Fruit fly (Drosophila melanogaster) whole organism, wandering third instar larva: ENCODE results near the gene tll.

Source experiments
- Abd-B ChIP-seq: fragments of >200 bp; optimal IDR thresholded peaks from 2 replicates; lab custom pipeline; 2017; ENCODE audit warnings: missing biosample characterization, missing genetic modification characterization
- CG32264 ChIP-seq: fragments of 200-800 bp; sonication (Bioruptor generic); optimal IDR thresholded peaks from 2 replicates; lab custom pipeline; 2016; ENCODE audit warnings: missing biosample characterization, missing genetic modification characterization
- CG9705 ChIP-seq: fragments of 200-800 bp; sonication (Bioruptor generic); optimal IDR thresholded peaks from 2 replicates; lab custom pipeline; 2018; ENCODE audit warnings: missing biosample characterization, mild to moderate bottlenecking, missing genetic modification characterization
- CrebA ChIP-seq: fragments of 200-800 bp; sonication (Bioruptor generic); optimal IDR thresholded peaks from 2 replicates; lab custom pipeline; 2016; ENCODE audit warnings: missing biosample characterization, mild to moderate bottlenecking, missing genetic modification characterization, borderline replicate concordance
- Dfd ChIP-seq: fragments of >200 bp; optimal IDR thresholded peaks from 2 replicates; lab custom pipeline; 2017; ENCODE audit warnings: missing biosample characterization, missing genetic modification characterization
- Dif ChIP-seq: fragments of 200-275, 200-300 bp; sonication (Bioruptor generic); optimal IDR thresholded peaks from 2 replicates; lab custom pipeline; 2018; ENCODE audit warnings: missing biosample characterization, missing genetic modification characterization; ENCODE audit not compliant: partially characterized antibody
- GATAd ChIP-seq: sonication (Bioruptor generic); optimal IDR thresholded peaks from 2 replicates; lab custom pipeline; 2016; ENCODE audit warnings: missing biosample characterization, missing genetic modification characterization
- HLH106 ChIP-seq: fragments of 200-800 bp; optimal IDR thresholded peaks from 3 replicates; lab custom pipeline; 2019; ENCODE audit warnings: missing biosample characterization, mild to moderate bottlenecking, missing genetic modification characterization, moderate library complexity
- Hnf4 ChIP-seq: fragments of 200-800 bp; sonication (Bioruptor generic); optimal IDR thresholded peaks from 2 replicates; lab custom pipeline; 2016; ENCODE audit warnings: missing biosample characterization, mild to moderate bottlenecking, missing genetic modification characterization
- Hr78 ChIP-seq: fragments of >200 bp; optimal IDR thresholded peaks from 2 replicates; lab custom pipeline; 2017; ENCODE audit warnings: missing biosample characterization, missing genetic modification characterization
- Hr83 ChIP-seq: fragments of 200-300 bp; sonication (Bioruptor generic); optimal IDR thresholded peaks from 2 replicates; lab custom pipeline; 2016; ENCODE audit warnings: missing biosample characterization, mild to moderate bottlenecking, missing genetic modification characterization, moderate library complexity; ENCODE audit not compliant: poor library complexity, severe bottlenecking
- Jra ChIP-seq: sonication (Bioruptor generic); optimal IDR thresholded peaks from 2 replicates; lab custom pipeline; 2016; ENCODE audit warnings: missing biosample characterization, missing genetic modification characterization
- Mio ChIP-seq: sonication (Bioruptor generic); optimal IDR thresholded peaks from 2 replicates; lab custom pipeline; 2016; ENCODE audit warnings: missing biosample characterization, missing genetic modification characterization
- Myc ChIP-seq: fragments of >200 bp; optimal IDR thresholded peaks from 2 replicates; lab custom pipeline; 2017
- N ChIP-seq: fragments of >200 bp; optimal IDR thresholded peaks from 2 replicates; lab custom pipeline; 2018; ENCODE audit warnings: missing biosample characterization, missing external identifiers, missing genetic modification characterization
- OdsH ChIP-seq: fragments of 200-800 bp; sonication (Bioruptor generic); optimal IDR thresholded peaks from 2 replicates; lab custom pipeline; 2016; ENCODE audit warnings: missing biosample characterization, mild to moderate bottlenecking, missing genetic modification characterization
- Rel ChIP-seq, 2 experiments: fragments of 200-800 bp; sonication (Bioruptor generic) in 1 of 2; optimal IDR thresholded peaks; 2 replicates in 1 of 2; 3 replicates in 1 of 2; lab custom pipeline; 2016 to 2019; ENCODE audit warnings: mild to moderate bottlenecking in 2 of 2, missing biosample characterization in 2 of 2, missing genetic modification characterization in 2 of 2, moderate library complexity in 1 of 2
- Sp1 ChIP-seq: fragments of 200-800 bp; sonication (Bioruptor generic); optimal IDR thresholded peaks from 3 replicates; lab custom pipeline; 2019; ENCODE audit warnings: missing biosample characterization, mild to moderate bottlenecking, missing genetic modification characterization, moderate library complexity
- Vsx2 ChIP-seq: fragments of 200-300, 225-300 bp; sonication (Bioruptor generic); optimal IDR thresholded peaks from 2 replicates; lab custom pipeline; 2018; ENCODE audit warnings: missing biosample characterization, missing genetic modification characterization; ENCODE audit not compliant: partially characterized antibody
- br ChIP-seq: fragments of 200-800 bp; sonication (Bioruptor generic); optimal IDR thresholded peaks from 2 replicates; lab custom pipeline; 2016; ENCODE audit warnings: missing biosample characterization, missing genetic modification characterization
- brk ChIP-seq: fragments of 200-800 bp; sonication (Bioruptor generic); optimal IDR thresholded peaks from 2 replicates; lab custom pipeline; 2016; ENCODE audit warnings: missing biosample characterization, mild to moderate bottlenecking, missing genetic modification characterization
- dl ChIP-seq, 2 experiments: fragments of 175-275, 200-275 bp in 1 of 2; fragments of 200-275 bp in 1 of 2; sonication (Bioruptor generic); optimal IDR thresholded peaks; lab custom pipeline; 2018; ENCODE audit warnings: mild to moderate bottlenecking in 2 of 2, missing biosample characterization in 2 of 2, missing genetic modification characterization in 2 of 2, moderate library complexity in 2 of 2; ENCODE audit not compliant: partially characterized antibody in 2 of 2, insufficient read depth in 1 of 2
- dmrt93B ChIP-seq: fragments of 200-800 bp; sonication (Bioruptor generic); optimal IDR thresholded peaks from 2 replicates; lab custom pipeline; 2018; ENCODE audit warnings: missing biosample characterization, mild to moderate bottlenecking, missing genetic modification characterization
- dsf ChIP-seq: sonication (Bioruptor generic); optimal IDR thresholded peaks from 2 replicates; lab custom pipeline; 2016; ENCODE audit warnings: missing biosample characterization, missing genetic modification characterization, borderline replicate concordance
- ey ChIP-seq: fragments of 200-800 bp; sonication (Bioruptor generic); optimal IDR thresholded peaks from 2 replicates; lab custom pipeline; 2016; ENCODE audit warnings: missing biosample characterization, missing genetic modification characterization
- foxo ChIP-seq, 2 experiments: fragments of 200-800 bp; sonication (Bioruptor generic); optimal IDR thresholded peaks; 2 replicates in 1 of 2; 3 replicates in 1 of 2; lab custom pipeline; 2016 to 2017; ENCODE audit warnings: missing biosample characterization in 2 of 2, missing genetic modification characterization in 2 of 2
- fru ChIP-seq: fragments of 200-800 bp; sonication (Bioruptor generic); optimal IDR thresholded peaks from 3 replicates; lab custom pipeline; 2016; ENCODE audit warnings: missing biosample characterization, mild to moderate bottlenecking, missing genetic modification characterization
- h ChIP-seq: fragments of 200-800 bp; sonication (Bioruptor generic); optimal IDR thresholded peaks from 3 replicates; lab custom pipeline; 2016; ENCODE audit warnings: missing biosample characterization, mild to moderate bottlenecking, missing genetic modification characterization
- jim ChIP-seq: fragments of 175-275, 200-325 bp; sonication (Bioruptor generic); optimal IDR thresholded peaks from 2 replicates; lab custom pipeline; 2016; ENCODE audit warnings: missing biosample characterization, mild to moderate bottlenecking, missing genetic modification characterization
- lola ChIP-seq: fragments of >200 bp; optimal IDR thresholded peaks from 2 replicates; lab custom pipeline; 2017; ENCODE audit warnings: missing biosample characterization, missing genetic modification characterization
- pan ChIP-seq: fragments of >200 bp; optimal IDR thresholded peaks from 2 replicates; lab custom pipeline; 2017
- psq ChIP-seq: fragments of 200-800 bp; sonication (Bioruptor generic); optimal IDR thresholded peaks from 3 replicates; lab custom pipeline; 2017; ENCODE audit warnings: missing biosample characterization, mild to moderate bottlenecking, missing genetic modification characterization, moderate library complexity
- rgr ChIP-seq: fragments of 200-800 bp; sonication (Bioruptor generic); optimal IDR thresholded peaks from 3 replicates; lab custom pipeline; 2016; ENCODE audit warnings: missing biosample characterization, mild to moderate bottlenecking, missing genetic modification characterization
- sage ChIP-seq: fragments of 200-800 bp; sonication (Bioruptor generic); optimal IDR thresholded peaks from 2 replicates; lab custom pipeline; 2016; ENCODE audit warnings: missing biosample characterization, mild to moderate bottlenecking, missing genetic modification characterization
- sv ChIP-seq: fragments of 200-800 bp; sonication (Bioruptor generic); optimal IDR thresholded peaks from 3 replicates; lab custom pipeline; 2016; ENCODE audit warnings: missing biosample characterization, missing genetic modification characterization
- tai ChIP-seq: sonication (Bioruptor generic); optimal IDR thresholded peaks from 2 replicates; lab custom pipeline; 2016; ENCODE audit warnings: missing biosample characterization, missing genetic modification characterization
- usp ChIP-seq: fragments of >200 bp; optimal IDR thresholded peaks from 2 replicates; lab custom pipeline; 2017; ENCODE audit warnings: missing biosample characterization, missing genetic modification characterization
- woc ChIP-seq: sonication (Bioruptor generic); optimal IDR thresholded peaks from 2 replicates; lab custom pipeline; 2016; ENCODE audit warnings: missing biosample characterization, mild to moderate bottlenecking, missing genetic modification characterization

tll gene

DNA sequence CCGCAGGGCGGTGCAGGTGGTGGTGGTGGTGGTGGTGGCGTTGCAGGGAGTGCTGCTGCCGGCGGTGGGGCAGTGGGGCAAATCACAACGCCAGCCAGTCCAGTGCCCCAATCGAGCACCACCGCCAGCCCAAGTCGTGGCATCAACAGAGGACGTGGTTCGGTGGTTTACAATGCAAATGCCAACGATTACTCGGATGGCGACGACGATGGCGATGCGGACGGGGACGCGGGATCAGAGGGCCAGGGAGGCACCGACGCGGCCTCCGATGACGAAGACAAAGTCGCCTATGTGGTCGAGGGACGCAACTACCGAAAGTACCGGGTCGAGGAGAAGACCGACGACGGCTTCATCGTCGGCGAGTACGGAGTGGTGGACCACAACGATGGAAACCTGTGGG is 11.4 kb upstream of the tll start:
- TF ChIP-seq tai (GFP tag; lab: Kevin White, UChicago) (no peak), ey (no peak), dsf (GFP tag; lab: Kevin White, UChicago) (no peak), h (no peak), br (no peak), Abd-B (no peak), CG9705 (GFP tag; lab: Kevin White, UChicago) (no peak), HLH106 (no peak), Vsx2 (GFP tag; lab: Kevin White, UChicago) (no peak), dmrt93B (no peak), Dfd (GFP tag; lab: Kevin White, UChicago) (no peak), Jra (GFP tag; lab: Kevin White, UChicago) (no peak), pan (lab: Kevin White, UChicago) (no peak), rgr (GFP tag; lab: Kevin White, UChicago) (no peak), Mio (GFP tag; lab: Kevin White, UChicago) (no peak), sv (GFP tag; lab: Kevin White, UChicago) (no peak), woc (GFP tag; lab: Kevin White, UChicago) (no peak), CrebA (GFP tag; lab: Kevin White, UChicago) (no peak), foxo (GFP tag; optimal IDR thresholded peaks at IDR 0.05; lab: Kevin White, UChicago) (no peak), CG32264 (GFP tag; lab: Kevin White, UChicago) (no peak)

DNA sequence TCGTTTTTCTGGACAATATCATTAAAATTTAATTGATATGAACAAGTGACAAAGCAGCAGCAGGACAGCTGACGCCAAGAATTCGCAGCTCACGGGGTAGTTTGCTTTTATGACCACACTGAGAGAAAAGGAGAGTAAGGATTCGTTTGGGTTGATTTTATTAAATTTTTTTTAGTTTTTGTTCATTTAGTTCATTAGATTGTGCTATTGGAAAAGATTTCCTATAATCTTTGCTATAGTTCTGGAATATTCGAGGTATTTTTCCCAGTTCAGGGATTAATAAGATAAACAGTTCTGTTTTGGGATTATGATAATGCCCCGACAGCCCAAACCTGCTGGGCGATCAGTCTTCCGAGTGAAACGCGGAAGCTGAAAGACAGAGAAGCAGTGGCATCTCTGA is 9.9 kb upstream of the tll start:
- TF ChIP-seq Rel (GFP tag; optimal IDR thresholded peaks at IDR 0.05; lab: Kevin White, UChicago) (no peak), Rel (tag; optimal IDR thresholded peaks at IDR 0.05; lab: Kevin White, UChicago) (no peak), dl (GFP tag; optimal IDR thresholded peaks at IDR 0.05; lab: Kevin White, UChicago; ENCODE audit: insufficient read depth in 1 of 2, partially characterized antibody in 2 of 2) (no peak), lola (GFP tag; lab: Kevin White, UChicago) (no peak), Sp1 (GFP tag; lab: Kevin White, UChicago) (peak; percentile 30), Hnf4 (GFP tag; lab: Kevin White, UChicago) (no peak), Dfd (GFP tag; lab: Kevin White, UChicago) (no peak), tai (GFP tag; lab: Kevin White, UChicago) (peak; percentile 11), woc (GFP tag; lab: Kevin White, UChicago) (peak; percentile 11), br (peak; percentile 7), HLH106 (peak; percentile 44), sv (GFP tag; lab: Kevin White, UChicago) (no peak), foxo (GFP tag; optimal IDR thresholded peaks at IDR 0.05; lab: Kevin White, UChicago) (peak in 1 of 2 experiments; percentile 51), Abd-B (no peak), ey (peak; percentile 46), GATAd (GFP tag; lab: Kevin White, UChicago) (no peak), h (peak; percentile 58), fru (GFP tag; lab: Kevin White, UChicago) (peak; percentile 14), OdsH (peak; percentile 3), dmrt93B (peak; percentile 29)

DNA sequence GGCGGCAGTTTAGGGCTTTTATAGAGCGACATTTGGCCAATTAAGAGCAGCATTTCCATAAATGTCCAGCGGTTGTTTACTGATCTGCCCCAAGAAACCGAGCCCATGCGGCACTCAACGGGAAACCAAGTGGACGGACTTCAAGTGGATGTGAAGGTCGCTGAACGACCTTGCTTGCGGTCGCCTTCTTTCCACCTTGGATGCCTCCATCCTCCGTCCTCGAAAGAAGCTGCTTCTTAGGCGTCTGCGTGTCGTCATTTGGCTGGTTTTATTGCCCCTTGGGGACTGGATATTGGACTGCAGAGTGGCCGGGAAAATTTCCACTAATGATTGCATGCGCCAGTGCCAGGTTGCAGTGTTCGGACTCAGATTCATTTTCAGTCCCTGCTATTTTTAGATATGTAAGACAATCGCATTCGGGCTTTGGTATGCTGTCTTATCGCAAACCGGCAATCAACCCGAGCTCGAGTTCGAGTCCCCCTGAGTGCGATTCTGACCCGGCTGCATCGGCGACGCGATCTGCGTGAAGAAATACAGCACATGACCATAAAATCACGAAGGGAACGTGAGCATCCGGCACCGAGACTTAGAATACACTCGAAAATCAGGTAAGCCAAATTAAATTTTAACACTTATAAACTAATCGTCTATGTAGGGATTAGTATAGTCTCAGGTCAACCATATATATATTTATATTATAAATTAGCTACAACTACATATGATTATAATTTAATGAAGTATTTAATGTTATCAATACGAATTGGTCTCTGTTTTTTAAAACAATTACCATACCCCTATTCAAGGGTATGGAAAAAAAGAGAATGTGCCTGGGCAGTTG is 9.3 kb upstream of the tll start:
- TF ChIP-seq lola (GFP tag; lab: Kevin White, UChicago): no peak
- TF ChIP-seq h: no peak
- TF ChIP-seq dl (GFP tag; optimal IDR thresholded peaks at IDR 0.05; lab: Kevin White, UChicago; ENCODE audit: insufficient read depth in 1 of 2, partially characterized antibody in 2 of 2): no peak
- TF ChIP-seq Jra (GFP tag; lab: Kevin White, UChicago): no peak
- peak; percentile 21 for TF ChIP-seq fru (GFP tag; lab: Kevin White, UChicago)
- TF ChIP-seq OdsH: peak; percentile 48
- TF ChIP-seq HLH106: peak; percentile 65
- TF ChIP-seq GATAd (GFP tag; lab: Kevin White, UChicago): no peak
- TF ChIP-seq jim: no peak
- no peak for TF ChIP-seq pan (lab: Kevin White, UChicago)
- no peak for TF ChIP-seq usp (GFP tag; lab: Kevin White, UChicago)
- TF ChIP-seq Mio (GFP tag; lab: Kevin White, UChicago): no peak
- no peak for TF ChIP-seq sage
- peak; percentile 66 for TF ChIP-seq psq (GFP tag; lab: Kevin White, UChicago)
- TF ChIP-seq Vsx2 (GFP tag; lab: Kevin White, UChicago): no peak
- no peak for TF ChIP-seq Dfd (GFP tag; lab: Kevin White, UChicago)
- TF ChIP-seq woc (GFP tag; lab: Kevin White, UChicago): peak; percentile 38
- no peak for TF ChIP-seq dsf (GFP tag; lab: Kevin White, UChicago)
- no peak for TF ChIP-seq sv (GFP tag; lab: Kevin White, UChicago)
- no peak for TF ChIP-seq ey
- no peak for TF ChIP-seq tai (GFP tag; lab: Kevin White, UChicago)
- peak; percentile 37 for TF ChIP-seq rgr (GFP tag; lab: Kevin White, UChicago)
- no peak for TF ChIP-seq CG9705 (GFP tag; lab: Kevin White, UChicago)
- TF ChIP-seq Hr78 (GFP tag; lab: Kevin White, UChicago): no peak
- peak; percentile 5 for TF ChIP-seq dmrt93B
- TF ChIP-seq Hr83 (GFP tag; lab: Kevin White, UChicago): no peak
- peak; percentile 70 for TF ChIP-seq Sp1 (GFP tag; lab: Kevin White, UChicago)
- peak in 1 of 2 experiments; percentile 53 for TF ChIP-seq foxo (GFP tag; optimal IDR thresholded peaks at IDR 0.05; lab: Kevin White, UChicago)
- TF ChIP-seq Dif (GFP tag; lab: Kevin White, UChicago): no peak
- peak; percentile 15 for TF ChIP-seq br
- no peak for TF ChIP-seq Abd-B
- no peak for TF ChIP-seq CG32264 (GFP tag; lab: Kevin White, UChicago)
- TF ChIP-seq Hnf4 (GFP tag; lab: Kevin White, UChicago): no peak
- TF ChIP-seq N: no peak
- no peak for TF ChIP-seq brk (GFP tag; lab: Kevin White, UChicago)
- TF ChIP-seq Myc (lab: Kevin White, UChicago): no peak
- no peak for TF ChIP-seq CrebA (GFP tag; lab: Kevin White, UChicago)
